Worm (Caenorhabditis elegans): ENCODE results near the gene clec-51.

clec-51 gene

ce11 chrIV:8163687-8164086, at the start of gene clec-51:
Gene clec-51 (minus strand): TSS chrIV:8163800.
- peak; percentile 4 for TF ChIP-seq elt-2 (tag; optimal IDR thresholded peaks at IDR 0.05)
- TF ChIP-seq nhr-232 (tag; optimal IDR thresholded peaks at IDR 0.05): no peak

- TF ChIP-seq ahr-1 (tag; optimal IDR thresholded peaks at IDR 0.05) (no peak), elt-4 (tag; optimal IDR thresholded peaks at IDR 0.05) (no peak), hlh-15 (tag; optimal IDR thresholded peaks at IDR 0.05) (no peak), ztf-16 (tag; optimal IDR thresholded peaks at IDR 0.05) (no peak), sox-4 (tag; optimal IDR thresholded peaks at IDR 0.05) (no peak), Y22D7AL.16 (tag; optimal IDR thresholded peaks at IDR 0.05) (no peak), nfya-1 (tag; optimal IDR thresholded peaks at IDR 0.05) (no peak), hlh-13 (GFP tag; optimal IDR thresholded peaks at IDR 0.05) (no peak), F13H6.1 (tag; optimal IDR thresholded peaks at IDR 0.05) (no peak), pag-3 (tag; optimal IDR thresholded peaks at IDR 0.05; ENCODE audit: borderline replicate concordance) (no peak), gmeb-2 (tag; optimal IDR thresholded peaks at IDR 0.05) (no peak), mec-3 (tag; optimal IDR thresholded peaks at IDR 0.05; ENCODE audit: borderline replicate concordance) (no peak), ref-2 (tag; optimal IDR thresholded peaks at IDR 0.05) (no peak)
Measured at ce11 chrIV:8211747-8212146, 48.1 kb upstream of the clec-51 start, which contains the start of gene C07G1.7. Gene C07G1.7 (minus strand): TSS chrIV:8211847.

ce11 chrIV:8210300-8210699, 46.7 kb upstream of the clec-51 start, which contains the start of gene C07G1.6:
Gene C07G1.6 (minus strand): TSS chrIV:8210400.
- no peak for TF ChIP-seq pha-4 (tag; optimal IDR thresholded peaks at IDR 0.05)
- TF ChIP-seq lim-6 (tag; optimal IDR thresholded peaks at IDR 0.05): no peak
- TF ChIP-seq ceh-9 (tag; optimal IDR thresholded peaks at IDR 0.05): no peak
- TF ChIP-seq nhr-11 (tag; optimal IDR thresholded peaks at IDR 0.05): no peak
- TF ChIP-seq pros-1 (tag; optimal IDR thresholded peaks at IDR 0.05): no peak
- no peak for TF ChIP-seq K09A11.1 (tag; optimal IDR thresholded peaks at IDR 0.05; ENCODE audit: insufficient read depth)
- TF ChIP-seq ceh-22 (tag; optimal IDR thresholded peaks at IDR 0.05): no peak
- TF ChIP-seq pax-1 (tag; optimal IDR thresholded peaks at IDR 0.05): no peak
- no peak for TF ChIP-seq ceh-48 (tag; optimal IDR thresholded peaks at IDR 0.05)
- TF ChIP-seq dve-1 (tag; optimal IDR thresholded peaks at IDR 0.05): no peak
- TF ChIP-seq ceh-19 (GFP tag; optimal IDR thresholded peaks at IDR 0.05): no peak
- TF ChIP-seq che-1 (tag; optimal IDR thresholded peaks at IDR 0.05): no peak
- TF ChIP-seq fkh-6 (tag; optimal IDR thresholded peaks at IDR 0.05): no peak
- TF ChIP-seq pha-2 (tag; optimal IDR thresholded peaks at IDR 0.05): no peak
- no peak for TF ChIP-seq ceh-6 (GFP tag; optimal IDR thresholded peaks at IDR 0.05)
- no peak for TF ChIP-seq ahr-1 (tag; optimal IDR thresholded peaks at IDR 0.05)
- no peak for TF ChIP-seq sox-4 (tag; optimal IDR thresholded peaks at IDR 0.05)
- TF ChIP-seq hlh-6 (tag; optimal IDR thresholded peaks at IDR 0.05): no peak

- TF ChIP-seq ceh-45 (GFP tag; IDR thresholded peaks at IDR 0.05) (no peak), pag-3 (tag; optimal IDR thresholded peaks at IDR 0.05; ENCODE audit: borderline replicate concordance) (no peak), eyg-1 (tag; optimal IDR thresholded peaks at IDR 0.05) (no peak), unc-3 (GFP tag; conservative IDR thresholded peaks at IDR 0.05) (no peak), unc-3 (tag; optimal IDR thresholded peaks at IDR 0.05) (no peak), ceh-9 (tag; optimal IDR thresholded peaks at IDR 0.05) (no peak), lim-6 (tag; optimal IDR thresholded peaks at IDR 0.05) (no peak), lin-11 (tag; optimal IDR thresholded peaks at IDR 0.05) (no peak), dve-1 (tag; optimal IDR thresholded peaks at IDR 0.05) (no peak), zip-5 (tag; optimal IDR thresholded peaks at IDR 0.05) (no peak), ceh-48 (tag; optimal IDR thresholded peaks at IDR 0.05) (no peak), ceh-30 (tag; optimal IDR thresholded peaks at IDR 0.05) (no peak), nfya-1 (tag; optimal IDR thresholded peaks at IDR 0.05) (no peak), dmd-4 (tag; optimal IDR thresholded peaks at IDR 0.05; ENCODE audit: borderline replicate concordance) (no peak), gmeb-2 (tag; optimal IDR thresholded peaks at IDR 0.05) (no peak), sox-2 (GFP tag; IDR thresholded peaks at IDR 0.05) (no peak), K09A11.1 (tag; optimal IDR thresholded peaks at IDR 0.05; ENCODE audit: insufficient read depth) (no peak), sox-4 (tag; optimal IDR thresholded peaks at IDR 0.05) (no peak)
Measured at ce11 chrIV:8208855-8209254, 45.3 kb upstream of the clec-51 start.
